Worm (Caenorhabditis elegans): ENCODE measurements around the gene str-254.

DNA sequence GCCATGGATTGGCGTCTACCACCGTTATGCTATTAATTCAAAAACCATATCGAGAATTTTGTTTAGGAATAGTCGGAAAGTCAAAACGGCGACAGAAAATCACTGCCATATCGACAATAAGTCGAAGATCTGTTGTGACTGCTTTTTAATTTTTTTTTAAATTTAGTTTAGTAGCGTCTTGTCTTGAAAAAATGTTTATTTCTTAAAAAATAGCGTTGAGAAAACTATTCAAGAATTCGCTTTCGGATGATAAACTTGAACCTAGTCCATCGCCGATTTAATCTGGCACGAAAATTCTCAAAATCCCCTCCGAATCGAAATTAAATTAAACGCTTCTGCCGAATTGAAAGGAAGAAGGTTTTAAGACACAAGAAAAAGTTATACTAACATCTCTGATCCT lies 38.8 kb upstream of the str-254 start, which contains the start of gene srh-279:
- no peak for TF ChIP-seq ama-1 (optimal IDR thresholded peaks at IDR 0.05)
- TF ChIP-seq hmbx-1 (tag; optimal IDR thresholded peaks at IDR 0.05) = no peak
- no peak for TF ChIP-seq pes-1 (GFP tag; IDR thresholded peaks at IDR 0.05)
- no peak for TF ChIP-seq ets-7 (tag; optimal IDR thresholded peaks at IDR 0.05)
- no peak for TF ChIP-seq B0310.2 (tag; optimal IDR thresholded peaks at IDR 0.05)
- TF ChIP-seq flt-1 (GFP tag; IDR thresholded peaks at IDR 0.05) = no peak
- no peak for TF ChIP-seq tra-4 (tag; optimal IDR thresholded peaks at IDR 0.05)

Measured in whole organism, early embryonic.